Worm (Caenorhabditis elegans) whole organism, L2 larva: ENCODE measurements around the gene str-10.

Source experiments
- F13H6.1 ChIP-seq: sonication (generic microtip); optimal IDR thresholded peaks from 2 replicates; lab custom pipeline; 2016; ENCODE audit warnings: missing genetic modification characterization, missing compliant biosample characterization
- ama-1 ChIP-seq: fragments of 150-350 bp; optimal IDR thresholded peaks from 2 replicates; lab custom pipeline; 2018; ENCODE audit warnings: inconsistent platforms
- fos-1 ChIP-seq: fragments of 150-350 bp; optimal IDR thresholded peaks from 2 replicates; lab custom pipeline; 2014; ENCODE audit warnings: missing biosample characterization, missing genetic modification characterization
- lin-11 ChIP-seq: fragments of 150-350 bp; sonication (generic microtip); optimal IDR thresholded peaks from 2 replicates; lab custom pipeline; 2014; ENCODE audit warnings: missing biosample characterization, missing genetic modification characterization, inconsistent platforms, mixed read lengths
- lin-39 ChIP-seq: fragments of 150-350 bp; optimal IDR thresholded peaks from 2 replicates; lab custom pipeline; 2014; ENCODE audit warnings: missing biosample characterization, missing genetic modification reagents, missing genetic modification characterization
- mab-5 ChIP-seq: fragments of 150-350 bp; optimal IDR thresholded peaks from 2 replicates; lab custom pipeline; 2014; ENCODE audit warnings: missing biosample characterization, missing genetic modification characterization
- nhr-11 ChIP-seq: fragments of 150-350 bp; optimal IDR thresholded peaks from 2 replicates; lab custom pipeline; 2014; ENCODE audit warnings: missing biosample characterization, missing genetic modification characterization
- nhr-12 ChIP-seq: fragments of 150-350 bp; optimal IDR thresholded peaks from 2 replicates; lab custom pipeline; 2014; ENCODE audit warnings: missing biosample characterization, missing genetic modification characterization
- nhr-129 ChIP-seq: fragments of 150-350 bp; optimal IDR thresholded peaks from 2 replicates; lab custom pipeline; 2014; ENCODE audit warnings: missing biosample characterization, missing genetic modification characterization
- nhr-23 ChIP-seq: fragments of 150-350 bp; optimal IDR thresholded peaks from 2 replicates; lab custom pipeline; 2014; ENCODE audit warnings: missing biosample characterization, missing genetic modification reagents, missing genetic modification characterization
- snpc-4 ChIP-seq: fragments of 150-350 bp; optimal IDR thresholded peaks from 2 replicates; lab custom pipeline; 2014; ENCODE audit warnings: missing biosample characterization, missing genetic modification characterization
- unc-62 ChIP-seq: fragments of 150-350 bp; optimal IDR thresholded peaks from 2 replicates; lab custom pipeline; 2014; ENCODE audit warnings: missing biosample characterization, missing genetic modification reagents, missing genetic modification characterization
- zag-1 ChIP-seq: fragments of 150-350 bp; optimal IDR thresholded peaks from 2 replicates; lab custom pipeline; 2014; ENCODE audit warnings: missing biosample characterization, missing genetic modification characterization
- ztf-11 ChIP-seq: sonication (generic microtip); optimal IDR thresholded peaks from 2 replicates; lab custom pipeline; 2017; ENCODE audit warnings: missing biosample characterization, missing genetic modification characterization

DNA sequence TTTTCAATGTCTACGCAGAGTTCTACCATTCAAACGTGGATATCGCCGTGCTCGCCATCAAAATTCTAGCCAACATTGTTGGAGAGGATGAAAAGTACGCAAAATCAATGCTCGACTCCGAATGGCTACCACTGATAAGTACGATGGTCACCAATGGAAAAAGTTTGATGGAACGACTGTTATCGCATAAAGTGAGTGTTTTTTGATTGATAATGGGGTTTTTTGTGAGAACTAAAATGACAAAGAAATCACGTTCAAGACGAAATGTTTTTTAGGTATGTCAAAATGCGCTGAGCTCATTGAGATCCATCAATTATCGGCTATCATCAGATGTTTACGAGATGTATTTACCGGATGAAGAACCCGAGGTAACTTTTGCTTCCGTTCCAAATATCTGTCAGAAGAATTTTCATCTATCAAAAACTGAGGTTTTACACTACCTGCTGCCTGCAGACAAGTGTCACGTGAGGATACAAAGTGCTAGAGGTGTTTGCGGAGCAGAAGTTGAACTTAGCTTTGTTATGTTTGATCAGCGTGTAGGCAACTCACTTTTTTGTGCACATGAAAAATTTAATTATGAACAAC is 23.8 kb downstream of the str-10 start:
- TF ChIP-seq ztf-11 (tag; lab: Kevin White, UChicago) (no peak), ama-1 (no peak), fos-1 (tag; lab: Kevin White, UChicago) (peak; percentile 25), zag-1 (tag; lab: Kevin White, UChicago) (no peak), lin-39 (no peak), mab-5 (no peak), nhr-11 (tag; lab: Kevin White, UChicago) (no peak), F13H6.1 (no peak), snpc-4 (no peak), nhr-12 (tag; lab: Kevin White, UChicago) (no peak), nhr-23 (tag; lab: Kevin White, UChicago) (no peak), unc-62 (GFP tag; lab: Kevin White, UChicago) (no peak), nhr-129 (tag; lab: Kevin White, UChicago) (peak; percentile 69), lin-11 (tag; lab: Kevin White, UChicago) (no peak)
